Fruit fly (Drosophila melanogaster) whole organism, embryonic: Measurements from ENCODE around the gene Eip63F-1.

Experiments
- B-H1 ChIP-seq: fragments of 200-800 bp; sonication (Bioruptor generic); IDR thresholded peaks from 3 replicates; pipeline ENCODE4 v1.3.6; 2022; ENCODE audit warnings: missing biosample characterization, missing genetic modification characterization
- Bteb2 ChIP-seq: fragments of 200-800 bp; sonication (Bioruptor generic); optimal IDR thresholded peaks from 2 replicates; lab custom pipeline; 2016; ENCODE audit warnings: missing biosample characterization, missing genetic modification characterization
- CG11504 ChIP-seq: fragments of 200-800 bp; sonication (Bioruptor generic); optimal IDR thresholded peaks from 3 replicates; lab custom pipeline; 2019; ENCODE audit warnings: missing biosample characterization, mild to moderate bottlenecking, missing genetic modification characterization, moderate library complexity
- CG12155 ChIP-seq: fragments of 200-800 bp; sonication (Bioruptor generic); optimal IDR thresholded peaks from 3 replicates; lab custom pipeline; 2016; ENCODE audit warnings: missing biosample characterization, missing genetic modification characterization
- CG12236 ChIP-seq: fragments of 200-800 bp; sonication (Bioruptor generic); optimal IDR thresholded peaks from 2 replicates; lab custom pipeline; 2016; ENCODE audit warnings: missing biosample characterization, missing genetic modification characterization
- CG12391 ChIP-seq: fragments of 200-800 bp; sonication (Bioruptor generic); optimal IDR thresholded peaks from 3 replicates; lab custom pipeline; 2018; ENCODE audit warnings: missing biosample characterization, mild to moderate bottlenecking, missing genetic modification characterization, moderate library complexity
- CG12942 ChIP-seq: fragments of 200-800 bp; sonication (Bioruptor generic); optimal IDR thresholded peaks from 3 replicates; lab custom pipeline; 2016; ENCODE audit warnings: missing biosample characterization, missing genetic modification characterization
- CG13894 ChIP-seq: fragments of 200-800 bp; sonication (Bioruptor generic); optimal IDR thresholded peaks from 3 replicates; lab custom pipeline; 2018; ENCODE audit warnings: missing biosample characterization, mild to moderate bottlenecking, missing genetic modification characterization, moderate library complexity
- CG14667 ChIP-seq: fragments of 200-800 bp; sonication (Bioruptor generic); IDR thresholded peaks from 2 replicates; pipeline ENCODE4 v1.3.6; 2022; ENCODE audit warnings: missing biosample characterization, missing genetic modification characterization
- CG14710 ChIP-seq: fragments of 200-800 bp; sonication (Bioruptor generic); optimal IDR thresholded peaks from 3 replicates; lab custom pipeline; 2019; ENCODE audit warnings: missing biosample characterization, mild to moderate bottlenecking, missing genetic modification characterization, moderate library complexity
- CG1529 ChIP-seq: fragments of 200-800 bp; sonication (Bioruptor generic); optimal IDR thresholded peaks from 3 replicates; lab custom pipeline; 2018; ENCODE audit warnings: missing biosample characterization, missing genetic modification characterization
- CG16779 ChIP-seq: fragments of 200-800 bp; sonication (Bioruptor generic); IDR thresholded peaks from 2 replicates; pipeline ENCODE4 v1.3.6; 2022; ENCODE audit warnings: missing biosample characterization, missing genetic modification characterization
- CG2199 ChIP-seq: fragments of 200-800 bp; sonication (Bioruptor generic); IDR thresholded peaks from 3 replicates; pipeline ENCODE4 v1.3.6; 2022; ENCODE audit warnings: missing biosample characterization, missing genetic modification characterization
- CG32532 ChIP-seq: fragments of 200-800 bp; sonication (Bioruptor generic); IDR thresholded peaks from 2 replicates; pipeline ENCODE4 v1.3.6; 2022; ENCODE audit warnings: missing biosample characterization, missing genetic modification characterization
- CG3281 ChIP-seq: fragments of 200-800 bp; sonication (Bioruptor generic); optimal IDR thresholded peaks from 3 replicates; lab custom pipeline; 2017; ENCODE audit warnings: missing biosample characterization, mild to moderate bottlenecking, missing genetic modification characterization
- CG34224 ChIP-seq: fragments of 200-800 bp; sonication (Bioruptor generic); IDR thresholded peaks from 3 replicates; pipeline ENCODE4 v1.3.6; 2022; ENCODE audit warnings: missing biosample characterization, missing genetic modification characterization; ENCODE audit not compliant: partially characterized antibody
- CG4730 ChIP-seq: fragments of 200-800 bp; sonication (Bioruptor generic); IDR thresholded peaks from 2 replicates; pipeline ENCODE4 v1.3.6; 2022; ENCODE audit warnings: missing biosample characterization, missing genetic modification characterization
- Camta ChIP-seq: fragments of 200-800 bp; sonication (Bioruptor generic); optimal IDR thresholded peaks from 2 replicates; lab custom pipeline; 2016; ENCODE audit warnings: missing biosample characterization, missing genetic modification characterization
- CkIIα-i1 ChIP-seq: fragments of 200-800 bp; sonication (Bioruptor generic); IDR thresholded peaks from 2 replicates; pipeline ENCODE4 v1.3.6; 2022; ENCODE audit warnings: missing biosample characterization, missing genetic modification characterization
- D19B ChIP-seq: fragments of 200-800 bp; sonication (Bioruptor generic); optimal IDR thresholded peaks from 2 replicates; lab custom pipeline; 2017; ENCODE audit warnings: missing biosample characterization, mild to moderate bottlenecking, missing genetic modification characterization
- Deaf1 ChIP-seq: fragments of 200-800 bp; optimal IDR thresholded peaks from 3 replicates; lab custom pipeline; 2019; ENCODE audit warnings: missing biosample characterization, mild to moderate bottlenecking, missing genetic modification characterization, moderate library complexity
- ERR ChIP-seq: fragments of 200-800 bp; sonication (Bioruptor generic); optimal IDR thresholded peaks from 2 replicates; lab custom pipeline; 2016; ENCODE audit warnings: missing biosample characterization, missing genetic modification characterization
- Fer3 ChIP-seq: fragments of 200-800 bp; sonication (Bioruptor generic); optimal IDR thresholded peaks from 2 replicates; lab custom pipeline; 2018; ENCODE audit warnings: missing biosample characterization, mild to moderate bottlenecking, missing genetic modification characterization, moderate library complexity
- HmgD ChIP-seq: fragments of 200-800 bp; sonication (Bioruptor generic); optimal IDR thresholded peaks from 3 replicates; lab custom pipeline; 2016; ENCODE audit warnings: missing biosample characterization, missing genetic modification characterization
- HmgZ ChIP-seq: fragments of 200-800 bp; sonication (Bioruptor generic); optimal IDR thresholded peaks from 2 replicates; lab custom pipeline; 2018; ENCODE audit warnings: missing biosample characterization, mild to moderate bottlenecking, missing genetic modification characterization
- Hsf ChIP-seq: fragments of 200-800 bp; sonication (Bioruptor generic); optimal IDR thresholded peaks from 3 replicates; lab custom pipeline; 2016; ENCODE audit warnings: missing biosample characterization, missing genetic modification characterization
- Lhr ChIP-seq: fragments of 200-800 bp; sonication (Bioruptor generic); optimal IDR thresholded peaks from 3 replicates; lab custom pipeline; 2017; ENCODE audit warnings: mild to moderate bottlenecking, missing biosample characterization, missing genetic modification reagents, missing genetic modification characterization
- MBD-R2 ChIP-seq: fragments of 200-800 bp; sonication (Bioruptor generic); IDR thresholded peaks from 2 replicates; pipeline ENCODE4 v1.3.6; 2022; ENCODE audit warnings: missing biosample characterization, missing genetic modification characterization
- NK7.1 ChIP-seq: fragments of 200-800 bp; sonication (Bioruptor generic); optimal IDR thresholded peaks from 3 replicates; lab custom pipeline; 2016; ENCODE audit warnings: missing biosample characterization, missing genetic modification characterization
- Opbp ChIP-seq: fragments of 200-800 bp; sonication (Bioruptor generic); IDR thresholded peaks from 3 replicates; pipeline ENCODE4 v1.3.6; 2022; ENCODE audit warnings: missing biosample characterization, missing genetic modification characterization; ENCODE audit not compliant: partially characterized antibody
- TFAM ChIP-seq: fragments of 200-800 bp; sonication (Bioruptor generic); optimal IDR thresholded peaks from 2 replicates; lab custom pipeline; 2017; ENCODE audit warnings: missing biosample characterization, missing genetic modification characterization, inconsistent platforms
- Usf ChIP-seq: fragments of 200-800 bp; sonication (Bioruptor generic); optimal IDR thresholded peaks from 2 replicates; lab custom pipeline; 2017; ENCODE audit warnings: missing genotype, missing biosample characterization, missing genetic modification characterization
- ase ChIP-seq: fragments of 200-800 bp; sonication (Bioruptor generic); IDR thresholded peaks from 3 replicates; pipeline ENCODE4 v1.3.6; 2022; ENCODE audit warnings: missing biosample characterization, missing genetic modification characterization
- bowl ChIP-seq: fragments of 200-800 bp; sonication (Bioruptor generic); IDR thresholded peaks from 2 replicates; pipeline ENCODE4 v1.3.6; 2022; ENCODE audit warnings: missing biosample characterization, missing genetic modification characterization
- ci ChIP-seq: fragments of 200-800 bp; sonication (Bioruptor generic); IDR thresholded peaks from 3 replicates; pipeline ENCODE4 v1.3.6; 2022; ENCODE audit warnings: missing biosample characterization, missing genetic modification characterization
- da ChIP-seq: fragments of 200-800 bp; sonication (Bioruptor generic); optimal IDR thresholded peaks from 2 replicates; lab custom pipeline; 2016; ENCODE audit warnings: missing biosample characterization, missing genetic modification characterization
- dpn ChIP-seq, 2 experiments: fragments of 200-800 bp; sonication (Bioruptor generic); optimal IDR thresholded peaks; 3 replicates each; lab custom pipeline; 2016; ENCODE audit warnings: missing biosample characterization in 2 of 2, missing genetic modification characterization in 2 of 2
- emc ChIP-seq: fragments of 200-800 bp; sonication (Bioruptor generic); optimal IDR thresholded peaks from 2 replicates; lab custom pipeline; 2016; ENCODE audit warnings: missing biosample characterization, missing genetic modification characterization
- ftz-f1 ChIP-seq: fragments of 200-800 bp; sonication (Bioruptor generic); optimal IDR thresholded peaks from 2 replicates; lab custom pipeline; 2016; ENCODE audit warnings: missing biosample characterization, missing genetic modification characterization
- gcm2 ChIP-seq: fragments of 200-800 bp; sonication (Bioruptor generic); optimal IDR thresholded peaks from 2 replicates; lab custom pipeline; 2016; ENCODE audit warnings: missing biosample characterization, missing genetic modification characterization
- maf-S ChIP-seq: fragments of 200-800 bp; sonication (Bioruptor generic); optimal IDR thresholded peaks from 2 replicates; lab custom pipeline; 2016; ENCODE audit warnings: missing biosample characterization, missing genetic modification characterization
- nerfin-2 ChIP-seq: fragments of 200-800 bp; sonication (Bioruptor generic); IDR thresholded peaks from 2 replicates; pipeline ENCODE4 v1.3.6; 2022; ENCODE audit warnings: missing biosample characterization, missing genetic modification characterization; ENCODE audit not compliant: partially characterized antibody
- org-1 ChIP-seq: fragments of 200-800 bp; sonication (Bioruptor generic); optimal IDR thresholded peaks from 2 replicates; lab custom pipeline; 2017; ENCODE audit warnings: missing biosample characterization, missing genetic modification characterization
- pros ChIP-seq: fragments of 200-800 bp; sonication (Bioruptor generic); optimal IDR thresholded peaks from 3 replicates; lab custom pipeline; 2019; ENCODE audit warnings: missing biosample characterization, mild to moderate bottlenecking, missing genetic modification characterization, moderate library complexity
- salm ChIP-seq: fragments of 200-800 bp; sonication (Bioruptor generic); optimal IDR thresholded peaks from 2 replicates; lab custom pipeline; 2018; ENCODE audit warnings: missing biosample characterization, mild to moderate bottlenecking, missing genetic modification characterization
- sens ChIP-seq: fragments of 200-800 bp; sonication (Bioruptor generic); peaks from one replicate; lab custom pipeline; 2016; ENCODE audit warnings: missing biosample characterization, missing genetic modification characterization
- stc ChIP-seq: fragments of 200-800 bp; sonication (Bioruptor generic); IDR thresholded peaks from 2 replicates; pipeline ENCODE4 v1.3.6; 2022; ENCODE audit warnings: missing biosample characterization, missing genetic modification characterization
- tin ChIP-seq: fragments of 200-800 bp; sonication (Bioruptor generic); optimal IDR thresholded peaks from 3 replicates; lab custom pipeline; 2016; ENCODE audit warnings: missing biosample characterization, missing genetic modification characterization
- tup ChIP-seq: fragments of 200-800 bp; sonication (Bioruptor generic); optimal IDR thresholded peaks from 2 replicates; lab custom pipeline; 2016; ENCODE audit warnings: missing biosample characterization, mild to moderate bottlenecking, missing genetic modification characterization, moderate library complexity
- wdn ChIP-seq: fragments of 200-800 bp; sonication (Bioruptor generic); IDR thresholded peaks from 2 replicates; pipeline ENCODE4 v1.3.6; 2022; ENCODE audit warnings: missing biosample characterization, missing genetic modification characterization

The Eip63F-1 gene

dm6 chr3L:3928205-3928942, 7.0 kb downstream of the Eip63F-1 start (continued):
- TF ChIP-seq D19B (peak; percentile 75), CG12942 (GFP tag; lab: Kevin White, UChicago) (peak; percentile 79), bowl (GFP tag; lab: Robert Waterston, UW) (peak; percentile 83), stc (GFP tag; lab: Robert Waterston, UW) (peak; percentile 83), tin (peak; percentile 69), NK7.1 (GFP tag; lab: Kevin White, UChicago) (peak; percentile 55), Usf (GFP tag; lab: Kevin White, UChicago) (peak; percentile 74), HmgZ (peak; percentile 95), CG12236 (peak; percentile 35), CG14667 (GFP tag; lab: Robert Waterston, UW) (peak; percentile 73), CG12391 (tag; lab: Kevin White, UChicago) (peak; percentile 86), sens (GFP tag; lab: Kevin White, UChicago) (peak; percentile 95), tup (GFP tag; lab: Kevin White, UChicago) (peak; percentile 73), Fer3 (tag; lab: Kevin White, UChicago) (peak; percentile 92), org-1 (GFP tag; lab: Kevin White, UChicago) (peak; percentile 84), CG13894 (tag; lab: Kevin White, UChicago) (peak; percentile 95), HmgD (GFP tag; lab: Kevin White, UChicago) (peak; percentile 18), salm (peak; percentile 58), dpn (GFP tag; optimal IDR thresholded peaks at IDR 0.05; lab: Kevin White, UChicago) (peak; percentile 86 to 89), CG3281 (GFP tag; lab: Kevin White, UChicago) (peak; percentile 91), CG11504 (tag; lab: Kevin White, UChicago) (peak; percentile 88), Opbp (GFP tag; lab: Robert Waterston, UW) (no peak), ftz-f1 (GFP tag; lab: Kevin White, UChicago) (no peak), B-H1 (GFP tag; lab: Robert Waterston, UW) (peak; percentile 69), Hsf (GFP tag; lab: Kevin White, UChicago) (peak; percentile 88), CG34224 (GFP tag; lab: Robert Waterston, UW) (no peak), maf-S (GFP tag; lab: Kevin White, UChicago) (peak; percentile 85), gcm2 (GFP tag; lab: Kevin White, UChicago) (peak; percentile 57), MBD-R2 (GFP tag; lab: Robert Waterston, UW) (peak; percentile 83; the same call in 1 of the 2 replicates), Bteb2 (GFP tag; lab: Kevin White, UChicago) (peak; percentile 84), nerfin-2 (no peak), TFAM (GFP tag; lab: Kevin White, UChicago) (no peak), ERR (GFP tag; lab: Kevin White, UChicago) (peak; percentile 84), CG16779 (GFP tag; lab: Robert Waterston, UW) (peak; percentile 80), ci (GFP tag; lab: Robert Waterston, UW) (peak; percentile 92), CkIIα-i1 (GFP tag; lab: Robert Waterston, UW) (peak; percentile 79), wdn (GFP tag; lab: Robert Waterston, UW) (peak; percentile 91), emc (GFP tag; lab: Kevin White, UChicago) (peak; percentile 87), Lhr (GFP tag; lab: Kevin White, UChicago) (no peak), CG14710 (no peak), CG12155 (GFP tag; lab: Kevin White, UChicago) (peak; percentile 88), CG32532 (GFP tag; lab: Robert Waterston, UW) (peak; percentile 92), CG2199 (GFP tag; lab: Robert Waterston, UW) (no peak), Deaf1 (tag; lab: Kevin White, UChicago) (peak; percentile 55), ase (GFP tag; lab: Robert Waterston, UW) (peak; percentile 76; the same call in 1 of the 3 replicates), Camta (GFP tag; lab: Kevin White, UChicago) (peak; percentile 68), CG4730 (GFP tag; lab: Robert Waterston, UW) (peak; percentile 83), CG1529 (peak; percentile 56), pros (GFP tag; lab: Kevin White, UChicago) (no peak), da (peak; percentile 60)
